Worm (Caenorhabditis elegans): ENCODE measurements around the gene C01G5.25.

Gene C01G5.25

DNA sequence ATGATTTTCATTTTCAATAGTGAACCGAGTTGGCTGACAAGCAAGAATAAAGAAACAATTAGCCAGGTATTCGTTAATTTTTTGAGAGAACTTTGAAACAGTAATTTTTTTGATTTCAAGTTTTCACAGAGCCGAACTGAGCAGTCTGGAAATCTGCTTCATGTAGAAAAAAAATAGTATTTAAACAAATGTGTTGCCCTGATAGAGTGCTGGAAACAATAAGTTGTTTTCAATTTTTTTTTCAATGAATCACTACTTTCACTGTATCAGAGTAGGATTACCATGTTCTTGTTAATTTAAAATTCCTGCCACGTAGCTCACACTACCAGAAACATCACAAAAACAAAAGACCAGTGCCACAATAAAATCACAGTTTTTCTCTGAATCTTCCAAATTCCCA is 41.1 kb upstream of the C01G5.25 start:
- no peak for TF ChIP-seq nfyb-1 (GFP tag; IDR thresholded peaks at IDR 0.05)
- no peak for TF ChIP-seq zfh-2 (GFP tag; conservative IDR thresholded peaks at IDR 0.05)
- TF ChIP-seq mel-28 (tag; optimal IDR thresholded peaks at IDR 0.05; ENCODE audit: borderline replicate concordance): no peak
- no peak for TF ChIP-seq pbrm-1 (GFP tag; IDR thresholded peaks at IDR 0.05)
- no peak for TF ChIP-seq lin-35 (GFP tag; optimal IDR thresholded peaks at IDR 0.05)
- no peak for TF ChIP-seq ceh-91 (GFP tag; IDR thresholded peaks at IDR 0.05)
- no peak for TF ChIP-seq snpc-1.1 (tag; optimal IDR thresholded peaks at IDR 0.05; ENCODE audit: insufficient read depth)
- TF ChIP-seq ztf-25 (GFP tag; IDR thresholded peaks at IDR 0.05): no peak
- TF ChIP-seq mes-4 (tag; optimal IDR thresholded peaks at IDR 0.05): no peak
- TF ChIP-seq ccch-3 (GFP tag; optimal IDR thresholded peaks at IDR 0.05): no peak
- TF ChIP-seq madf-3 (GFP tag; IDR thresholded peaks at IDR 0.05): no peak

DNA sequence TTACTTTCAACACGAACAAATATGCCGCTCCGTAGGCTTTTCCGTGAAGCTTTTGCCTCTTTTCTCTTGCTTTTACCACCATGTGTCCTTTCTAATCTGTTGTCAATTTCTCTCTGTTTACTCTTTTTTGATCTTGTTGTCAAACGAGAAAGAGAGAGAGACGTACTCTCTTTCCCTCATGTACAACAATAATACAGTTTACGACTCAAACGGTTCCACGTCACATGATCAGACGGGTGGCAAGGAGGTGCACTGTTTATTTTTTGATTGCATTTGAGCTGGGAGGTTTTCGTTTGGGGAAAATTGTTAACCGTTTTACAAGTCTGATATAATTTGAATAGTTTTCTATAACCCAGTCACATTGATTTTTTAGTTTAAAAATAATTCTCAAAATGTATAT is 40.6 kb upstream of the C01G5.25 start:
- TF ChIP-seq hlh-12 (tag; optimal IDR thresholded peaks at IDR 0.05) (no peak), repo-1 (tag; optimal IDR thresholded peaks at IDR 0.05) (no peak), Y53F4B.3 (GFP tag; IDR thresholded peaks at IDR 0.05) (no peak), nhr-120 (GFP tag; IDR thresholded peaks at IDR 0.05) (no peak), snpc-4 (GFP tag; optimal IDR thresholded peaks at IDR 0.05) (no peak), snpc-4 (tag; optimal IDR thresholded peaks at IDR 0.05) (no peak), pha-4 (tag; optimal IDR thresholded peaks at IDR 0.05) (peak; percentile 86), hrde-1 (tag; optimal IDR thresholded peaks at IDR 0.05; ENCODE audit: borderline replicate concordance) (no peak)

DNA sequence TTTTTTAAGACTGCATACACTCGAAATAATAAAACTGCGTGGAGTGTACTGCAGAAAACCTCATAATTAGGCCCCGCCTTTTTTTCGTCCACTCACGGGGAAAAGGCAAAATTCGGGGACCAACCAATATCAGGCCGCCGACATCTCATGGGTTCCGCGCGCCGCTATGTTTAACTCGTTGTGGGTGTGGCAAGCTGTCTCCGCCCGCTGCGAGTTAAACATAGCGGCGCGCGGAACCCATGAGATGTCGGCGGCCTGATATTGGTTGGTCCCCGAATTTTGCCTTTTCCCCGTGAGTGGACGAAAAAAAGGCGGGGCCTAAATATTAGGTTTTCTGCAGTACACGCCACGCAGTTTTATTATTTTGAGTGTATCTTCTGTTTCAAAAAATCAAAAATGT is 40.2 kb upstream of the C01G5.25 start:
- TF ChIP-seq snpc-4 (GFP tag; optimal IDR thresholded peaks at IDR 0.05) (peak; percentile 74), snpc-4 (tag; optimal IDR thresholded peaks at IDR 0.05) (peak; percentile 67 to 96 (median 90)), snpc-1.1 (tag; optimal IDR thresholded peaks at IDR 0.05; ENCODE audit: insufficient read depth) (peak; percentile 81), snpc-3.4 (tag; optimal IDR thresholded peaks at IDR 0.05) (peak; percentile 2)

DNA sequence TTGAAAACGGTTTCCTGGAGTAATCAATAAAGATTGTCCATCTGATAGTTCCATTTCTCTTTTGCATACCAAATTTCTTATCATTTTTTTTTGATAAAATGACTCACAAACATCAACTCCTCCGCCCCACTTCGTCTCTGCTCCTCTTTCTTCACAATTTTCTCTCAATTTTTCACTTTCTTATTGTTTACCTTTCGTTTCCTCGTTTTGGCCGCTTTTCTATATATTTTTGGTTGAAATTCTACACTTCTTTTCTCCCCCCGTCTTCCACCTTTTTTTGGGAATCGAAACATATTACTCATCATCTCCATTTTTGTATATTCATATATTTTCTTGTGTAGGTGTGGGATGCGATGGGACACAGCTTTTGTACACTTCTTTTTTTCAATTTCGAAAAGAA is 38.8 kb upstream of the C01G5.25 start:
- peak; percentile 65 for TF ChIP-seq nhr-80 (tag; optimal IDR thresholded peaks at IDR 0.05)
- no peak for TF ChIP-seq ztf-6 (GFP tag; IDR thresholded peaks at IDR 0.05)
- TF ChIP-seq cebp-2 (GFP tag; IDR thresholded peaks at IDR 0.05): no peak
- no peak for TF ChIP-seq mxl-1 (tag; optimal IDR thresholded peaks at IDR 0.05)
- TF ChIP-seq ztf-28 (GFP tag; IDR thresholded peaks at IDR 0.05): no peak
- TF ChIP-seq snpc-4 (GFP tag; optimal IDR thresholded peaks at IDR 0.05): no peak
- no peak for TF ChIP-seq snpc-4 (tag; optimal IDR thresholded peaks at IDR 0.05)
- TF ChIP-seq dox-1 (GFP tag; IDR thresholded peaks at IDR 0.05): no peak

DNA sequence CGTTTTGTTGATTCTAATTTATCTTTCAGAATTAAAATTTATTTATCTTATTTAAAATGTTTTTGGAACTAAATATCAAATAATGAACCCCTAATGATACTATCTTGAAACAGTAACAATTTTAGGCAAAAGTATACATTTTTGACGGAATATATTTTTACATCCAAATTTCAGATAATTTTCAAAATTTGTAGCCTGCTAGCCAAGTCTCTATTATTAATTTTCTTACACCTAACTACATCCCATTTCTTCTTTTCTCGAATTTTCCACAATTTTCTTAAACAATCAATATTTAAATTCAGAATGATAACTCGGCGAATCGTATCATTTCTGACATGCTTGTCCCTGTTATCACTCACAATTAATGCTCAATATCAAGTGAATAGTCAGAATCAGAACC is 35.1 kb upstream of the C01G5.25 start, which contains the start of gene pqn-89:
pqn-89 (plus strand) TSS at position 301 of the 400 bp plus-strand sequence.
- TF ChIP-seq akir-1 (GFP tag; optimal IDR thresholded peaks at IDR 0.05) (no peak), B0035.1 (tag; optimal IDR thresholded peaks at IDR 0.05) (no peak), unc-130 (GFP tag; optimal IDR thresholded peaks at IDR 0.05) (no peak), mel-28 (tag; optimal IDR thresholded peaks at IDR 0.05; ENCODE audit: borderline replicate concordance) (no peak), F23B12.7 (tag; optimal IDR thresholded peaks at IDR 0.05; ENCODE audit: insufficient read depth) (no peak), rec-8 (tag; optimal IDR thresholded peaks at IDR 0.05) (no peak), K11D2.4 (GFP tag; IDR thresholded peaks at IDR 0.05) (no peak), ceh-79 (tag; optimal IDR thresholded peaks at IDR 0.05) (no peak), ceh-58 (GFP tag; IDR thresholded peaks at IDR 0.05) (no peak), ceh-27 (GFP tag; optimal IDR thresholded peaks at IDR 0.05) (no peak), nhr-80 (tag; optimal IDR thresholded peaks at IDR 0.05) (no peak), F57C9.4 (tag; optimal IDR thresholded peaks at IDR 0.05) (no peak), F55B11.4 (tag; optimal IDR thresholded peaks at IDR 0.05; ENCODE audit: borderline replicate concordance, insufficient read depth) (no peak), mcd-1 (GFP tag; IDR thresholded peaks at IDR 0.05) (no peak), Y67H2A.10 (GFP tag; conservative IDR thresholded peaks at IDR 0.05) (no peak)
